Worm (Caenorhabditis elegans) whole organism, young adult: ENCODE data around the gene dmsr-1.

Experiments
- F39B2.1 ChIP-seq: fragments of 200-800 bp; sonication (Bioruptor generic); IDR thresholded peaks from 2 replicates; pipeline ENCODE4 v1.3.6; 2022; ENCODE audit warnings: missing genetic modification reagents, missing genetic modification characterization, missing compliant biosample characterization
- ZK185.1 ChIP-seq: sonication (generic microtip); optimal IDR thresholded peaks from 2 replicates; lab custom pipeline; 2016; ENCODE audit warnings: mild to moderate bottlenecking, missing genetic modification characterization, missing compliant biosample characterization; ENCODE audit not compliant: poor library complexity, severe bottlenecking
- chd-7 ChIP-seq: sonication (generic microtip); optimal IDR thresholded peaks from 2 replicates; lab custom pipeline; 2016; ENCODE audit warnings: mild to moderate bottlenecking, missing genetic modification characterization, moderate library complexity, missing compliant biosample characterization
- dpl-1 ChIP-seq: fragments of 150-350 bp; optimal IDR thresholded peaks from 2 replicates; lab custom pipeline; 2014; ENCODE audit warnings: missing biosample characterization, missing genetic modification reagents, missing genetic modification characterization
- egrh-3 ChIP-seq: fragments of 200-800 bp; sonication (Bioruptor generic); IDR thresholded peaks from 2 replicates; pipeline ENCODE4 v1.3.6; 2022; ENCODE audit warnings: missing genetic modification reagents, missing genetic modification characterization, missing compliant biosample characterization
- lin-54 ChIP-seq: fragments of 200-800 bp; sonication (Bioruptor generic); optimal IDR thresholded peaks from 2 replicates; lab custom pipeline; 2018; ENCODE audit warnings: mild to moderate bottlenecking, missing genetic modification characterization, missing compliant biosample characterization
- mel-28 ChIP-seq: sonication (generic microtip); optimal IDR thresholded peaks from 2 replicates; lab custom pipeline; 2016; ENCODE audit warnings: borderline replicate concordance, mild to moderate bottlenecking, missing genetic modification characterization, missing compliant biosample characterization
- nfya-1 ChIP-seq: sonication (generic microtip); optimal IDR thresholded peaks from 2 replicates; lab custom pipeline; 2017; ENCODE audit warnings: antibody characterized with exemption, missing compliant biosample characterization, missing genetic modification characterization, borderline replicate concordance; ENCODE audit not compliant: insufficient read depth
- nhr-179 ChIP-seq: sonication (generic microtip); optimal IDR thresholded peaks from 2 replicates; lab custom pipeline; 2016; ENCODE audit warnings: mild to moderate bottlenecking, missing genetic modification characterization, missing compliant biosample characterization

- TF ChIP-seq dpl-1 (no peak), egrh-3 (no peak), mel-28 (tag; lab: Kevin White, UChicago) (no peak), F39B2.1 (GFP tag; lab: Robert Waterston, UW) (no peak), nhr-179 (tag; lab: Kevin White, UChicago) (no peak), lin-54 (GFP tag; lab: Kevin White, UChicago) (no peak), ZK185.1 (no peak), chd-7 (tag; lab: Kevin White, UChicago) (no peak), nfya-1 (tag; lab: Kevin White, UChicago) (no peak)
Observed at ce11 chrV:11462963-11463453, 24.4 kb downstream of the dmsr-1 start, which contains the start of gene zipt-16.
